Worm (Caenorhabditis elegans): Measurements from ENCODE around the gene sas-7.

The sas-7 gene

ce11 chrIII:10318755-10319154 is 2.1 kb upstream of the sas-7 start, which contains the start of gene unc-69 (continued):
- TF ChIP-seq isw-1 (GFP tag; IDR thresholded peaks at IDR 0.05) (peak; percentile 43), nhr-12 (tag; optimal IDR thresholded peaks at IDR 0.05) (no peak), ces-1 (GFP tag; optimal IDR thresholded peaks at IDR 0.05) (no peak), ets-5 (GFP tag; IDR thresholded peaks at IDR 0.05) (no peak), ceh-90 (tag; optimal IDR thresholded peaks at IDR 0.05) (no peak), fkh-10 (GFP tag; optimal IDR thresholded peaks at IDR 0.05) (no peak), elt-2 (tag; optimal IDR thresholded peaks at IDR 0.05) (no peak), pag-3 (tag; optimal IDR thresholded peaks at IDR 0.05; ENCODE audit: borderline replicate concordance, insufficient read depth) (no peak), zip-4 (GFP tag; optimal IDR thresholded peaks at IDR 0.05) (no peak), unc-130 (tag; optimal IDR thresholded peaks at IDR 0.05) (no peak), hpl-2 (GFP tag; optimal IDR thresholded peaks at IDR 0.05) (no peak), ceh-88 (GFP tag; IDR thresholded peaks at IDR 0.05) (no peak), ama-1 (optimal IDR thresholded peaks at IDR 0.05) (no peak), mdl-1 (tag; optimal IDR thresholded peaks at IDR 0.05) (no peak), aha-1 (tag; optimal IDR thresholded peaks at IDR 0.05) (no peak), nhr-237 (tag; optimal IDR thresholded peaks at IDR 0.05) (no peak), nhr-20 (tag; optimal IDR thresholded peaks at IDR 0.05) (peak; percentile 44), mep-1 (tag; optimal IDR thresholded peaks at IDR 0.05) (peak; percentile 69), snpc-4 (tag; optimal IDR thresholded peaks at IDR 0.05) (peak; percentile 31), nhr-85 (tag) (peak; percentile 78), fkh-4 (tag; optimal IDR thresholded peaks at IDR 0.05; ENCODE audit: borderline replicate concordance) (no peak), fkh-8 (tag; optimal IDR thresholded peaks at IDR 0.05) (peak; percentile 12), jun-1 (tag; optimal IDR thresholded peaks at IDR 0.05) (peak; percentile 39), tbx-2 (tag; optimal IDR thresholded peaks at IDR 0.05) (peak; percentile 65), alr-1 (tag; optimal IDR thresholded peaks at IDR 0.05; ENCODE audit: borderline replicate concordance) (no peak), fos-1 (tag; optimal IDR thresholded peaks at IDR 0.05) (no peak), efl-1 (optimal IDR thresholded peaks at IDR 0.05) (peak; percentile 77 to 78), efl-1 (GFP tag; optimal IDR thresholded peaks at IDR 0.05 in 1 of 2) (peak; percentile 67 to 96), dpl-1 (GFP tag; optimal IDR thresholded peaks at IDR 0.05) (peak; percentile 47 to 68 (median 64)), dsc-1 (tag; optimal IDR thresholded peaks at IDR 0.05) (peak; percentile 48), lin-14 (GFP tag; optimal IDR thresholded peaks at IDR 0.05) (peak; percentile 72), aly-2 (tag; optimal IDR thresholded peaks at IDR 0.05) (no peak), C04F5.9 (tag; optimal IDR thresholded peaks at IDR 0.05) (no peak), xbp-1 (tag; optimal IDR thresholded peaks at IDR 0.05) (peak; percentile 85), zag-1 (tag; optimal IDR thresholded peaks at IDR 0.05) (no peak), mab-9 (GFP tag; IDR thresholded peaks at IDR 0.05) (no peak), lin-39 (tag; optimal IDR thresholded peaks at IDR 0.05) (peak; percentile 0), ztf-4 (tag; optimal IDR thresholded peaks at IDR 0.05) (no peak), nhr-19 (GFP tag; conservative IDR thresholded peaks at IDR 0.05) (peak; percentile 48), elt-3 (tag; optimal IDR thresholded peaks at IDR 0.05) (peak in 1 of 6 experiments; percentile 11), pqm-1 (tag; optimal IDR thresholded peaks at IDR 0.05) (no peak), Y116A8C.19 (tag; optimal IDR thresholded peaks at IDR 0.05; ENCODE audit: borderline replicate concordance) (no peak), hlh-17 (GFP tag; optimal IDR thresholded peaks at IDR 0.05; ENCODE audit: borderline replicate concordance) (no peak), nhr-90 (tag; optimal IDR thresholded peaks at IDR 0.05; ENCODE audit: poor library complexity) (no peak), C34B4.2 (tag; optimal IDR thresholded peaks at IDR 0.05) (no peak), C16A3.4 (tag; optimal IDR thresholded peaks at IDR 0.05) (peak; percentile 0), egl-27 (tag; optimal IDR thresholded peaks at IDR 0.05) (no peak), irx-1 (tag; optimal IDR thresholded peaks at IDR 0.05) (peak; percentile 6), lir-3 (tag; optimal IDR thresholded peaks at IDR 0.05; ENCODE audit: poor library complexity) (no peak), nhr-28 (tag; optimal IDR thresholded peaks at IDR 0.05) (no peak), efl-3 (GFP tag; optimal IDR thresholded peaks at IDR 0.05) (no peak), lin-13 (GFP tag; optimal IDR thresholded peaks at IDR 0.05) (no peak)
